Fruit fly (Drosophila melanogaster): Measurements from ENCODE around the gene CG14903.

Gene CG14903

dm6 chr3R:16571215-16571614 is 2.3 kb downstream of the CG14903 start, which contains the start of gene CG14891:
Gene CG14891 (plus strand): TSS chr3R:16571515.
- no peak for TF ChIP-seq CG8478 (optimal IDR thresholded peaks at IDR 0.05)
- no peak for TF ChIP-seq CTCF (optimal IDR thresholded peaks at IDR 0.05)

- no peak for TF ChIP-seq CG8478 (optimal IDR thresholded peaks at IDR 0.05)
- TF ChIP-seq CTCF (optimal IDR thresholded peaks at IDR 0.05) = no peak
Measured at dm6 chr3R:16570484-16570883, 3.1 kb downstream of the CG14903 start.

dm6 chr3R:16569338-16569737 is 4.2 kb downstream of the CG14903 start:
- TF ChIP-seq CG8478 (optimal IDR thresholded peaks at IDR 0.05) (no peak), CTCF (optimal IDR thresholded peaks at IDR 0.05) (no peak)

dm6 chr3R:16564775-16565174 is 8.8 kb downstream of the CG14903 start:
- TF ChIP-seq CG8478 (optimal IDR thresholded peaks at IDR 0.05) (no peak), CTCF (optimal IDR thresholded peaks at IDR 0.05) (no peak)

- no peak for TF ChIP-seq CTCF (optimal IDR thresholded peaks at IDR 0.05)
- no peak for TF ChIP-seq CG8478 (optimal IDR thresholded peaks at IDR 0.05)
Measured at dm6 chr3R:16558623-16559155, 14.9 kb downstream of the CG14903 start.

dm6 chr3R:16553459-16554230 is 19.9 kb downstream of the CG14903 start:
- TF ChIP-seq CG8478 (optimal IDR thresholded peaks at IDR 0.05) = no peak
- TF ChIP-seq CTCF (optimal IDR thresholded peaks at IDR 0.05) = no peak

dm6 chr3R:16551680-16552627 is 21.6 kb downstream of the CG14903 start:
- no peak for TF ChIP-seq CTCF (optimal IDR thresholded peaks at IDR 0.05)
- no peak for TF ChIP-seq CG8478 (optimal IDR thresholded peaks at IDR 0.05)

- TF ChIP-seq CG8478 (optimal IDR thresholded peaks at IDR 0.05) = no peak
- no peak for TF ChIP-seq CTCF (optimal IDR thresholded peaks at IDR 0.05)
Measured at dm6 chr3R:16545705-16546104, 27.8 kb downstream of the CG14903 start.

dm6 chr3R:16542538-16542937 is 31.0 kb downstream of the CG14903 start:
- no peak for TF ChIP-seq CG8478 (optimal IDR thresholded peaks at IDR 0.05)
- no peak for TF ChIP-seq CTCF (optimal IDR thresholded peaks at IDR 0.05)

dm6 chr3R:16541932-16542331 is 31.6 kb downstream of the CG14903 start:
- TF ChIP-seq CTCF (optimal IDR thresholded peaks at IDR 0.05) (no peak), CG8478 (optimal IDR thresholded peaks at IDR 0.05) (no peak)

dm6 chr3R:16541293-16541692 is 32.3 kb downstream of the CG14903 start:
- no peak for TF ChIP-seq CTCF (optimal IDR thresholded peaks at IDR 0.05)
- TF ChIP-seq CG8478 (optimal IDR thresholded peaks at IDR 0.05) = no peak

- no peak for TF ChIP-seq CG8478 (optimal IDR thresholded peaks at IDR 0.05)
- TF ChIP-seq CTCF (optimal IDR thresholded peaks at IDR 0.05) = no peak
Measured at dm6 chr3R:16538862-16539437, 34.6 kb downstream of the CG14903 start.

- no peak for TF ChIP-seq CTCF (optimal IDR thresholded peaks at IDR 0.05)
- no peak for TF ChIP-seq CG8478 (optimal IDR thresholded peaks at IDR 0.05)
Measured at dm6 chr3R:16537307-16537706, 36.2 kb downstream of the CG14903 start.

- TF ChIP-seq CTCF (optimal IDR thresholded peaks at IDR 0.05) = no peak
Measured at dm6 chr3R:16533749-16534304, 39.7 kb downstream of the CG14903 start.

- TF ChIP-seq CTCF (optimal IDR thresholded peaks at IDR 0.05) (no peak), CG8478 (optimal IDR thresholded peaks at IDR 0.05) (no peak)
Measured at dm6 chr3R:16530424-16530823, 43.1 kb downstream of the CG14903 start.

Data from S2 (cell line).